Fruit fly (Drosophila melanogaster): ENCODE data around the gene CG18249.

The CG18249 gene

DNA sequence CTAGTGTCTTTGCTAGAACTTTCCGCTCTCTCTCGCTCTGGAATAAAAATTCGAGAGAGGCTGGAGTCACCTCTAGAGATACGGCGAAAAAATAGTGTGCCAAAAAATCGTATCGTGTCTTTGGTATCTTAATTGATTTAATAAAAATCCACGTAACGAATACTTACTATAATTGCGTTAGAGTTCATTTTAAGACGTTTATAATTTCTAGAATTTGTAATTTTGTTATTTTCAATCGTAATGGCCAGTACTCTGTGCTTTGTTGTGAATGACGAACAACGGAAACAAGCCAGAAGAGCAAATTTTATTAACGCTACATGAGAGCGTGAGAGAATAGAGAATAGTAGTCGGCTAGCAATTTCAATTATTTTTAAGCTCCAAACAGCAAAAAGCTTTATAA is 41.7 kb downstream of the CG18249 start:
- TF ChIP-seq Blimp-1 (GFP tag; optimal IDR thresholded peaks at IDR 0.05): no peak
- no peak for TF ChIP-seq CG31627 (GFP tag; optimal IDR thresholded peaks at IDR 0.05)
- no peak for TF ChIP-seq Met (GFP tag; optimal IDR thresholded peaks at IDR 0.05)
- no peak for TF ChIP-seq Eip93F (GFP tag; optimal IDR thresholded peaks at IDR 0.05)
- TF ChIP-seq fkh (GFP tag; optimal IDR thresholded peaks at IDR 0.05): no peak
- TF ChIP-seq CG1621 (tag; optimal IDR thresholded peaks at IDR 0.05): no peak
- TF ChIP-seq Hr39 (GFP tag; optimal IDR thresholded peaks at IDR 0.05): no peak
- no peak for TF ChIP-seq fd85E (GFP tag; optimal IDR thresholded peaks at IDR 0.05)
- TF ChIP-seq Eip78C (GFP tag): no peak
- no peak for TF ChIP-seq CG6808 (GFP tag; optimal IDR thresholded peaks at IDR 0.05)
- no peak for TF ChIP-seq Sox14 (GFP tag; optimal IDR thresholded peaks at IDR 0.05)
- no peak for TF ChIP-seq Lpt (GFP tag; optimal IDR thresholded peaks at IDR 0.05)
- TF ChIP-seq net (GFP tag; optimal IDR thresholded peaks at IDR 0.05): no peak
- TF ChIP-seq CG6276 (GFP tag; optimal IDR thresholded peaks at IDR 0.05): no peak
- TF ChIP-seq CG15336 (GFP tag; IDR thresholded peaks at IDR 0.05): no peak
- TF ChIP-seq Sox15 (GFP tag; optimal IDR thresholded peaks at IDR 0.05): no peak
- TF ChIP-seq Hr4 (GFP tag; optimal IDR thresholded peaks at IDR 0.05): no peak
- TF ChIP-seq CG8119 (GFP tag; IDR thresholded peaks at IDR 0.05): no peak
- no peak for TF ChIP-seq CG6163 (GFP tag; IDR thresholded peaks at IDR 0.05)

DNA sequence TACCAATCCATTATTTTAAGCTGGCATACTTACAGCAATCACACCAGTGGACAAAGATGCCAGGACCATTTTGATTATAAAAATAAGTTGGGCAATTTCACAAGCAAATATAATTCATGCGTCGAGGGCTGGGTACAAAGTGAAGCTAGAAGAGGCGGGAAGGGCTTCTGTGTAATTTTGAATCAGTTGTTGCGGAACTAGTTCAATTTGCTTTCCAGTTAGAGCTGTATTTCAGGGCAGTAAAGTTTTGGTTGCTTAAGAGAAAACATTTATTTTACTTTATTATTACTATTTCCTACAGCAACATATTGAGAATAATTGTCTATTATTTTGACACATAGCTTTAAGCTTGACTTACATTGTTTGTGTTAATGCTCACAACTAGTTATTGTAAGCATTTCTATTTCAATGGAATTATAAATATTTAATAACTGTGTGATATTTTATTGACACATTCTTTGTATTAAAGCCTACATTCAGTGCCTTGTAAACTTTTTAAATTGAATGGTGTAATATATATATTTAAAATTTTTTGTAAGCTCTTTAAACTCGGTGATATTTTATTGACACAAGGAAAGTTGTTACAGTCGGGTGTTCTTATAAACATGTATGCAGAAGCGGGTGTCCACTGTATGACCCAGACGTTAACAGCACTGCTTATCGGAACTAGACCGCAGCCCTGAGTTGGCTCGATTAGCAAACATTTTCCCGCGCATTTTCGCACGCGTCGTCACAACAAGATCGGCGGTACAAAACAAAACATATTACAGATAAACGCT is 44.5 kb downstream of the CG18249 start, which contains the start of the genes RPA1 and Mcm2:
TSS of gene RPA1 (minus strand) at position 150 of the 779 bp plus-strand sequence.
TSS of gene Mcm2 (plus strand) at position 669 of the 779 bp plus-strand sequence.
- TF ChIP-seq CG15336 (GFP tag; IDR thresholded peaks at IDR 0.05) (peak; percentile 76), salr (GFP tag; optimal IDR thresholded peaks at IDR 0.05) (peak; percentile 57 to 79), esn (GFP tag; optimal IDR thresholded peaks at IDR 0.05) (peak; percentile 85), CG9139 (GFP tag; optimal IDR thresholded peaks at IDR 0.05) (peak; percentile 7), cyc (GFP tag; optimal IDR thresholded peaks at IDR 0.05) (peak; percentile 79), Blimp-1 (GFP tag; optimal IDR thresholded peaks at IDR 0.05) (peak; percentile 56), Gug (GFP tag; IDR thresholded peaks at IDR 0.05) (peak; percentile 67), CG31627 (GFP tag; optimal IDR thresholded peaks at IDR 0.05) (peak; percentile 87), net (GFP tag; optimal IDR thresholded peaks at IDR 0.05) (peak; percentile 74), Smox (GFP tag; optimal IDR thresholded peaks at IDR 0.05) (peak; percentile 80), dac (GFP tag; optimal IDR thresholded peaks at IDR 0.05) (no peak), lz (GFP tag; optimal IDR thresholded peaks at IDR 0.05) (peak; percentile 86), Met (GFP tag; optimal IDR thresholded peaks at IDR 0.05) (peak; percentile 75), ss (GFP tag; optimal IDR thresholded peaks at IDR 0.05) (no peak), Ets96B (tag; optimal IDR thresholded peaks at IDR 0.05) (peak; percentile 75), Hr39 (GFP tag; optimal IDR thresholded peaks at IDR 0.05) (peak; percentile 79), Sox15 (GFP tag; optimal IDR thresholded peaks at IDR 0.05) (peak; percentile 85), eg (GFP tag; IDR thresholded peaks at IDR 0.05) (peak; percentile 80), CG6276 (GFP tag; optimal IDR thresholded peaks at IDR 0.05) (no peak), CG7368 (GFP tag; optimal IDR thresholded peaks at IDR 0.05) (peak; percentile 56), Sox102F (GFP tag; optimal IDR thresholded peaks at IDR 0.05) (peak; percentile 68), Eip75B (GFP tag; optimal IDR thresholded peaks at IDR 0.05) (peak; percentile 74), CG6854 (GFP tag; optimal IDR thresholded peaks at IDR 0.05) (peak; percentile 42), spab (GFP tag; optimal IDR thresholded peaks at IDR 0.05) (peak; percentile 61), CG6808 (GFP tag; optimal IDR thresholded peaks at IDR 0.05) (peak; percentile 67), CG32006 (GFP tag; optimal IDR thresholded peaks at IDR 0.05) (peak; percentile 88), OdsH (GFP tag; optimal IDR thresholded peaks at IDR 0.05) (peak; percentile 86), CG11762 (GFP tag; optimal IDR thresholded peaks at IDR 0.05; ENCODE audit: insufficient read depth) (peak; percentile 69), CG8119 (GFP tag; IDR thresholded peaks at IDR 0.05) (peak; percentile 66; the same call in 2 of the 3 replicates), Ets21C (GFP tag; optimal IDR thresholded peaks at IDR 0.05) (peak; percentile 78), achi (GFP tag; optimal IDR thresholded peaks at IDR 0.05) (peak; percentile 80), CG34406 (GFP tag; optimal IDR thresholded peaks at IDR 0.05) (peak; percentile 78), acj6 (GFP tag; optimal IDR thresholded peaks at IDR 0.05) (peak; percentile 84), CG6163 (GFP tag; IDR thresholded peaks at IDR 0.05) (peak; percentile 68; the same call in 2 of the 3 replicates), Eip93F (GFP tag; optimal IDR thresholded peaks at IDR 0.05) (peak; percentile 36), CG4318 (GFP tag; optimal IDR thresholded peaks at IDR 0.05) (no peak), CG10631 (GFP tag; optimal IDR thresholded peaks at IDR 0.05) (peak; percentile 89), CG6792 (GFP tag; optimal IDR thresholded peaks at IDR 0.05) (peak; percentile 70), CG16779 (tag; optimal IDR thresholded peaks at IDR 0.05) (no peak), Sox14 (GFP tag; optimal IDR thresholded peaks at IDR 0.05) (peak; percentile 66), Hr4 (GFP tag; optimal IDR thresholded peaks at IDR 0.05) (no peak)

Measured in whole organism, prepupa.